Worm (Caenorhabditis elegans) whole organism, late embryonic: ENCODE data around the gene txt-6.
A peak's percentile ranks its signal among the peaks of the same experiment; 100 is the strongest.

Source experiments
- F13H6.1 ChIP-seq: sonication (generic microtip); optimal IDR thresholded peaks from 2 replicates; lab custom pipeline; 2016; ENCODE audit warnings: missing genetic modification characterization, missing compliant biosample characterization
- ama-1 ChIP-seq: fragments of 150-350 bp; optimal IDR thresholded peaks from 2 replicates; lab custom pipeline; 2014
- ceh-45 ChIP-seq: fragments of 200-800 bp; sonication (Bioruptor generic); IDR thresholded peaks from 2 replicates; pipeline ENCODE4 v1.3.6; 2022; ENCODE audit warnings: missing genetic modification reagents, missing genetic modification characterization, missing compliant biosample characterization
- ceh-48 ChIP-seq: sonication (generic microtip); optimal IDR thresholded peaks from 2 replicates; lab custom pipeline; 2016; ENCODE audit warnings: missing genetic modification characterization, inconsistent platforms, missing compliant biosample characterization
- dve-1 ChIP-seq: sonication (generic microtip); optimal IDR thresholded peaks from 2 replicates; lab custom pipeline; 2017; ENCODE audit warnings: antibody characterized with exemption, mild to moderate bottlenecking, missing genetic modification characterization, missing compliant biosample characterization
- elt-2 ChIP-seq: sonication (generic microtip); optimal IDR thresholded peaks from 2 replicates; lab custom pipeline; 2016; ENCODE audit warnings: missing genetic modification reagents, missing genetic modification characterization, missing compliant biosample characterization
- hlh-13 ChIP-seq: fragments of 200-800 bp; sonication (Bioruptor generic); optimal IDR thresholded peaks from 2 replicates; lab custom pipeline; 2018; ENCODE audit warnings: mild to moderate bottlenecking, missing genetic modification characterization, missing compliant biosample characterization
- lim-6 ChIP-seq: sonication (generic microtip); optimal IDR thresholded peaks from 2 replicates; lab custom pipeline; 2016; ENCODE audit warnings: missing genetic modification characterization, missing compliant biosample characterization
- lin-11 ChIP-seq: fragments of 200-800 bp; sonication (Bioruptor generic); optimal IDR thresholded peaks from 2 replicates; lab custom pipeline; 2018; ENCODE audit warnings: mild to moderate bottlenecking, missing genetic modification characterization, missing compliant biosample characterization
- nhr-232 ChIP-seq: sonication (generic microtip); optimal IDR thresholded peaks from 2 replicates; lab custom pipeline; 2016; ENCODE audit warnings: missing genetic modification characterization, missing compliant biosample characterization
- pha-2 ChIP-seq: sonication (generic microtip); optimal IDR thresholded peaks from 2 replicates; lab custom pipeline; 2017; ENCODE audit warnings: mild to moderate bottlenecking, missing genetic modification characterization, missing compliant biosample characterization
- tbx-2 ChIP-seq: sonication (generic microtip); optimal IDR thresholded peaks from 2 replicates; lab custom pipeline; 2016; ENCODE audit warnings: missing genetic modification characterization, missing compliant biosample characterization
- tbx-7 ChIP-seq: sonication (generic microtip); optimal IDR thresholded peaks from 2 replicates; lab custom pipeline; 2016; ENCODE audit warnings: missing genotype, missing genetic modification characterization, missing compliant biosample characterization

- no peak for TF ChIP-seq hlh-13 (GFP tag; lab: Kevin White, UChicago)
- TF ChIP-seq ama-1 (lab: Kevin White, UChicago) = no peak
- TF ChIP-seq ceh-45 (GFP tag; lab: Robert Waterston, UW) = no peak
- TF ChIP-seq nhr-232 (tag; lab: Kevin White, UChicago) = no peak
- no peak for TF ChIP-seq lim-6 (tag; lab: Kevin White, UChicago)
- TF ChIP-seq elt-2 (tag; lab: Kevin White, UChicago) = peak; percentile 33
- TF ChIP-seq tbx-7 (tag; lab: Kevin White, UChicago) = no peak
- TF ChIP-seq dve-1 (tag; lab: Kevin White, UChicago) = no peak
- no peak for TF ChIP-seq F13H6.1 (tag; lab: Kevin White, UChicago)
- TF ChIP-seq ceh-48 (tag; lab: Kevin White, UChicago) = peak; percentile 25
- no peak for TF ChIP-seq pha-2 (tag; lab: Kevin White, UChicago)
- TF ChIP-seq lin-11 (tag; lab: Kevin White, UChicago) = no peak
- no peak for TF ChIP-seq tbx-2 (tag; lab: Kevin White, UChicago)
Observed at ce11 chrV:4615802-4616201, 9.1 kb upstream of the txt-6 start, which contains the start of the genes Y61A9LA.10 and F54D11.4.
